Fruit fly (Drosophila melanogaster): Measurements from ENCODE around the gene Nepl8.

Gene Nepl8

dm6 chr2L:16521345-16522285, 33.7 kb downstream of the Nepl8 start (continued):
- TF ChIP-seq CG10462 (GFP tag; optimal IDR thresholded peaks at IDR 0.05), result peak; percentile 66
- no peak for TF ChIP-seq Ets97D (GFP tag; optimal IDR thresholded peaks at IDR 0.05)
- TF ChIP-seq CG2889 (GFP tag; IDR thresholded peaks at IDR 0.05), result no peak
- TF ChIP-seq pnt (GFP tag; optimal IDR thresholded peaks at IDR 0.05), result peak; percentile 9
- no peak for TF ChIP-seq Ravus (GFP tag; IDR thresholded peaks at IDR 0.05)
- no peak for TF ChIP-seq klu (GFP tag; IDR thresholded peaks at IDR 0.05)
- TF ChIP-seq CG4282 (GFP tag; optimal IDR thresholded peaks at IDR 0.05), result peak; percentile 57
- peak; percentile 83 for TF ChIP-seq CG12104 (GFP tag; optimal IDR thresholded peaks at IDR 0.05)
- peak; percentile 88 for TF ChIP-seq CG12219 (GFP tag; optimal IDR thresholded peaks at IDR 0.05)
- peak; percentile 40; the same call in 1 of the 2 replicates for TF ChIP-seq peb (GFP tag; IDR thresholded peaks at IDR 0.05)
- peak; percentile 54 for TF ChIP-seq CG30020 (tag; optimal IDR thresholded peaks at IDR 0.05)
- TF ChIP-seq CG12299 (tag; optimal IDR thresholded peaks at IDR 0.05), result peak; percentile 86
- peak; percentile 79; the same call in 2 of the 3 replicates for TF ChIP-seq CG17361 (GFP tag; IDR thresholded peaks at IDR 0.05)
- TF ChIP-seq hb (GFP tag; IDR thresholded peaks at IDR 0.05; ENCODE audit: partially characterized antibody), result no peak
- TF ChIP-seq croc (GFP tag; conservative IDR thresholded peaks at IDR 0.05), result peak; percentile 69
- peak; percentile 73 to 90 for TF ChIP-seq Trl (optimal IDR thresholded peaks at IDR 0.05)
- TF ChIP-seq Trl (GFP tag; optimal IDR thresholded peaks at IDR 0.05), result peak; percentile 92
- TF ChIP-seq CG17385 (GFP tag; optimal IDR thresholded peaks at IDR 0.05), result peak; percentile 77
- TF ChIP-seq ab (GFP tag; optimal IDR thresholded peaks at IDR 0.05), result peak; percentile 37
- peak; percentile 93 for TF ChIP-seq CG8359 (GFP tag; optimal IDR thresholded peaks at IDR 0.05; ENCODE audit: borderline replicate concordance)
- TF ChIP-seq Myb (GFP tag; optimal IDR thresholded peaks at IDR 0.05), result peak; percentile 49
- peak; percentile 77 for TF ChIP-seq kah (GFP tag; optimal IDR thresholded peaks at IDR 0.05)
- peak; percentile 90 for TF ChIP-seq CG4707 (GFP tag; optimal IDR thresholded peaks at IDR 0.05)
- TF ChIP-seq run (tag; optimal IDR thresholded peaks at IDR 0.05), result peak; percentile 83
- peak; percentile 73 for TF ChIP-seq bcd (GFP tag; optimal IDR thresholded peaks at IDR 0.05)
- TF ChIP-seq CG11504 (tag; optimal IDR thresholded peaks at IDR 0.05), result peak; percentile 71
- no peak for TF ChIP-seq Sin3A (optimal IDR thresholded peaks at IDR 0.05)
- TF ChIP-seq CG16815 (GFP tag; optimal IDR thresholded peaks at IDR 0.05), result no peak
- peak; percentile 71 for TF ChIP-seq jing (GFP tag; optimal IDR thresholded peaks at IDR 0.05)
- TF ChIP-seq Meics (GFP tag; optimal IDR thresholded peaks at IDR 0.05), result peak; percentile 76
- peak; percentile 63 for TF ChIP-seq CG13624 (GFP tag; optimal IDR thresholded peaks at IDR 0.05)
- peak; percentile 76 for TF ChIP-seq CG11696 (GFP tag; IDR thresholded peaks at IDR 0.05)
- TF ChIP-seq Atf-2 (GFP tag; optimal IDR thresholded peaks at IDR 0.05), result peak; percentile 79
- TF ChIP-seq HmgD (GFP tag; optimal IDR thresholded peaks at IDR 0.05), result peak; percentile 75
- peak; percentile 89 for TF ChIP-seq YL-1 (GFP tag; optimal IDR thresholded peaks at IDR 0.05)
- peak; percentile 14 for TF ChIP-seq tx (GFP tag; optimal IDR thresholded peaks at IDR 0.05)
- peak; percentile 97 for TF ChIP-seq CG2202 (tag; optimal IDR thresholded peaks at IDR 0.05)
- TF ChIP-seq Hand (GFP tag; optimal IDR thresholded peaks at IDR 0.05), result peak; percentile 79
- peak; percentile 93 for TF ChIP-seq CG12236 (GFP tag; optimal IDR thresholded peaks at IDR 0.05)
- TF ChIP-seq odd (GFP tag; optimal IDR thresholded peaks at IDR 0.05), result peak; percentile 96
- peak; percentile 33 for TF ChIP-seq jumu (GFP tag; optimal IDR thresholded peaks at IDR 0.05)
- peak; percentile 71 for TF ChIP-seq HLH3B (GFP tag; IDR thresholded peaks at IDR 0.05)
- TF ChIP-seq dmrt99B (tag; optimal IDR thresholded peaks at IDR 0.05), result peak; percentile 74
- peak; percentile 96 for TF ChIP-seq gsb-n (tag; optimal IDR thresholded peaks at IDR 0.05)
- TF ChIP-seq bbx (GFP tag; IDR thresholded peaks at IDR 0.05; ENCODE audit: partially characterized antibody), result peak; percentile 41; the same call in 1 of the 2 replicates
- TF ChIP-seq D19A (tag; optimal IDR thresholded peaks at IDR 0.05), result peak; percentile 68
- 0 out of 2 replicates have a peak, but pooled peaks have one; percentile 11 for TF ChIP-seq Scr (GFP tag; IDR thresholded peaks at IDR 0.05; ENCODE audit: partially characterized antibody)
- TF ChIP-seq HLH4C (GFP tag; IDR thresholded peaks at IDR 0.05; ENCODE audit: partially characterized antibody), result no peak
- peak; percentile 90 for TF ChIP-seq eyg (GFP tag; optimal IDR thresholded peaks at IDR 0.05)

All from whole organism, embryonic.